Worm (Caenorhabditis elegans) whole organism, young adult: Measurements from ENCODE around the gene pqn-89.

Source experiments
- B0019.2 ChIP-seq: fragments of 200-800 bp; sonication (Bioruptor generic); conservative IDR thresholded peaks from 2 replicates; pipeline ENCODE4 v1.3.6; 2022; ENCODE audit warnings: missing genetic modification reagents, missing genetic modification characterization, missing compliant biosample characterization
- B0035.1 ChIP-seq: sonication (generic microtip); optimal IDR thresholded peaks from 2 replicates; lab custom pipeline; 2016; ENCODE audit warnings: missing genetic modification characterization, mild to moderate bottlenecking, missing compliant biosample characterization, missing genotype, missing genetic modification reagents
- C06A6.2 ChIP-seq: fragments of 200-800 bp; sonication (Bioruptor generic); conservative IDR thresholded peaks from 2 replicates; pipeline ENCODE4 v1.3.6; 2022; ENCODE audit warnings: missing genetic modification characterization, missing compliant biosample characterization
- C17E4.6 ChIP-seq: fragments of 200-800 bp; sonication (Bioruptor generic); IDR thresholded peaks from 2 replicates; pipeline ENCODE4 v1.3.6; 2022; ENCODE audit warnings: missing genetic modification reagents, missing genetic modification characterization, missing compliant biosample characterization
- F23B12.7 ChIP-seq: sonication (generic microtip); optimal IDR thresholded peaks from 2 replicates; lab custom pipeline; 2017; ENCODE audit warnings: missing genetic modification characterization, mild to moderate bottlenecking, missing compliant biosample characterization, antibody characterized with exemption, moderate library complexity; ENCODE audit not compliant: insufficient read depth
- F33H1.4 ChIP-seq: fragments of 200-800 bp; sonication (Bioruptor generic); IDR thresholded peaks from 2 replicates; pipeline ENCODE4 v1.3.6; 2022; ENCODE audit warnings: missing genetic modification reagents, missing genetic modification characterization, missing compliant biosample characterization
- F39B2.1 ChIP-seq: fragments of 200-800 bp; sonication (Bioruptor generic); IDR thresholded peaks from 2 replicates; pipeline ENCODE4 v1.3.6; 2022; ENCODE audit warnings: missing genetic modification reagents, missing genetic modification characterization, missing compliant biosample characterization
- Y53F4B.3 ChIP-seq: fragments of 200-800 bp; sonication (Bioruptor generic); IDR thresholded peaks from 2 replicates; pipeline ENCODE4 v1.3.6; 2022; ENCODE audit warnings: missing genetic modification reagents, missing genetic modification characterization, missing compliant biosample characterization
- Y56A3A.18 ChIP-seq: fragments of 200-800 bp; sonication (Bioruptor generic); IDR thresholded peaks from 2 replicates; pipeline ENCODE4 v1.3.6; 2022; ENCODE audit warnings: missing genetic modification reagents, missing genetic modification characterization, missing compliant biosample characterization
- Y67H2A.10 ChIP-seq: fragments of 200-800 bp; sonication (Bioruptor generic); conservative IDR thresholded peaks from 2 replicates; pipeline ENCODE4 v1.3.6; 2022; ENCODE audit warnings: missing genetic modification reagents, missing genetic modification characterization, missing compliant biosample characterization
- Y95B8A.8 ChIP-seq: fragments of 200-800 bp; sonication (Bioruptor generic); IDR thresholded peaks from 2 replicates; pipeline ENCODE4 v1.3.6; 2022; ENCODE audit warnings: missing genetic modification reagents, missing genetic modification characterization, missing compliant biosample characterization
- aptf-2 ChIP-seq: fragments of 200-800 bp; sonication (Bioruptor generic); conservative IDR thresholded peaks from 2 replicates; pipeline ENCODE4 v1.3.6; 2022; ENCODE audit warnings: missing genetic modification reagents, missing genetic modification characterization, missing compliant biosample characterization
- atf-7 ChIP-seq: sonication (generic microtip); optimal IDR thresholded peaks from 2 replicates; lab custom pipeline; 2017; ENCODE audit warnings: mild to moderate bottlenecking, missing genetic modification characterization, missing compliant biosample characterization
- athp-1 ChIP-seq: sonication (generic microtip); optimal IDR thresholded peaks from 2 replicates; lab custom pipeline; 2017; ENCODE audit warnings: mild to moderate bottlenecking, missing genetic modification characterization, missing compliant biosample characterization
- attf-5 ChIP-seq: fragments of 200-800 bp; sonication (Bioruptor generic); optimal IDR thresholded peaks from 2 replicates; lab custom pipeline; 2018; ENCODE audit warnings: mild to moderate bottlenecking, missing genetic modification characterization, missing compliant biosample characterization
- ccch-3 ChIP-seq: fragments of 200-800 bp; sonication (Bioruptor generic); optimal IDR thresholded peaks from 2 replicates; lab custom pipeline; 2018; ENCODE audit warnings: mild to moderate bottlenecking, missing genetic modification characterization, missing compliant biosample characterization
- cebp-1 ChIP-seq, 2 experiments: fragments of 200-800 bp in 1 of 2; sonication (Bioruptor generic) in 1 of 2; sonication (generic microtip) in 1 of 2; IDR thresholded peaks in 1 of 2; optimal IDR thresholded peaks in 1 of 2; 2 replicates each; pipeline versions ENCODE4 v1.3.6 to Lab custom; 2017 to 2022; ENCODE audit warnings: missing compliant biosample characterization in 2 of 2, missing genetic modification characterization in 2 of 2, mild to moderate bottlenecking in 1 of 2, missing genetic modification reagents in 1 of 2, moderate library complexity in 1 of 2
- cebp-2 ChIP-seq: fragments of 200-800 bp; sonication (Bioruptor generic); IDR thresholded peaks from 2 replicates; pipeline ENCODE4 v1.3.6; 2022; ENCODE audit warnings: missing genetic modification characterization, missing compliant biosample characterization
- ceh-40 ChIP-seq: fragments of 200-800 bp; sonication (Bioruptor generic); IDR thresholded peaks from 2 replicates; pipeline ENCODE4 v1.3.6; 2022; ENCODE audit warnings: missing genetic modification characterization, missing compliant biosample characterization
- ceh-79 ChIP-seq: sonication (generic microtip); optimal IDR thresholded peaks from 2 replicates; lab custom pipeline; 2017; ENCODE audit warnings: mild to moderate bottlenecking, missing genetic modification characterization, missing compliant biosample characterization
- dox-1 ChIP-seq: fragments of 200-800 bp; sonication (Bioruptor generic); IDR thresholded peaks from 2 replicates; pipeline ENCODE4 v1.3.6; 2022; ENCODE audit warnings: missing genetic modification reagents, missing genetic modification characterization, missing compliant biosample characterization
- efl-1 ChIP-seq: fragments of 150-350 bp; optimal IDR thresholded peaks from 2 replicates; lab custom pipeline; 2014; ENCODE audit warnings: missing biosample characterization, missing genetic modification reagents, missing genetic modification characterization
- hlh-12 ChIP-seq: sonication (generic microtip); optimal IDR thresholded peaks from 2 replicates; lab custom pipeline; 2016; ENCODE audit warnings: missing genetic modification characterization, missing compliant biosample characterization
- hrde-1 ChIP-seq: sonication (generic microtip); optimal IDR thresholded peaks from 2 replicates; lab custom pipeline; 2016; ENCODE audit warnings: missing genetic modification characterization, mild to moderate bottlenecking, missing compliant biosample characterization, moderate library complexity, missing genotype, missing genetic modification reagents, borderline replicate concordance
- hsf-1 ChIP-seq: fragments of 200-800 bp; sonication (Bioruptor generic); IDR thresholded peaks from 2 replicates; pipeline ENCODE4 v1.3.6; 2022; ENCODE audit warnings: missing genetic modification reagents, missing genetic modification characterization, missing compliant biosample characterization
- lag-1 ChIP-seq: fragments of 200-800 bp; sonication (Bioruptor generic); IDR thresholded peaks from 2 replicates; pipeline ENCODE4 v1.3.6; 2022; ENCODE audit warnings: missing genetic modification reagents, missing genetic modification characterization, missing compliant biosample characterization
- let-607 ChIP-seq, 2 experiments: fragments of 200-800 bp in 1 of 2; sonication (Bioruptor generic) in 1 of 2; sonication (generic microtip) in 1 of 2; optimal IDR thresholded peaks; 2 replicates each; lab custom pipeline; 2016 to 2018; ENCODE audit warnings: mild to moderate bottlenecking in 2 of 2, missing compliant biosample characterization in 2 of 2, missing genetic modification characterization in 2 of 2, moderate library complexity in 2 of 2, missing genotype in 1 of 2
- mcd-1 ChIP-seq: fragments of 200-800 bp; sonication (Bioruptor generic); IDR thresholded peaks from 2 replicates; pipeline ENCODE4 v1.3.6; 2022; ENCODE audit warnings: missing genetic modification reagents, missing genetic modification characterization, missing compliant biosample characterization
- mxl-1 ChIP-seq: sonication (generic microtip); optimal IDR thresholded peaks from 2 replicates; lab custom pipeline; 2016; ENCODE audit warnings: missing genetic modification characterization, missing compliant biosample characterization
- nfyb-1 ChIP-seq: fragments of 200-800 bp; sonication (Bioruptor generic); IDR thresholded peaks from 2 replicates; pipeline ENCODE4 v1.3.6; 2022; ENCODE audit warnings: missing genetic modification reagents, missing genetic modification characterization, missing compliant biosample characterization
- nhr-179 ChIP-seq: sonication (generic microtip); optimal IDR thresholded peaks from 2 replicates; lab custom pipeline; 2016; ENCODE audit warnings: mild to moderate bottlenecking, missing genetic modification characterization, missing compliant biosample characterization
- nhr-80 ChIP-seq: sonication (generic microtip); optimal IDR thresholded peaks from 2 replicates; lab custom pipeline; 2016; ENCODE audit warnings: missing genetic modification characterization, missing compliant biosample characterization
- repo-1 ChIP-seq: sonication (generic microtip); optimal IDR thresholded peaks from 2 replicates; lab custom pipeline; 2017; ENCODE audit warnings: mild to moderate bottlenecking, missing genetic modification characterization, missing compliant biosample characterization
- snpc-1.1 ChIP-seq: sonication (generic microtip); optimal IDR thresholded peaks from 2 replicates; lab custom pipeline; 2017; ENCODE audit warnings: missing genetic modification characterization, mild to moderate bottlenecking, missing compliant biosample characterization, antibody characterized with exemption, moderate library complexity, missing genotype, missing genetic modification reagents; ENCODE audit not compliant: insufficient read depth
- snpc-4 ChIP-seq, 5 experiments: fragments of 150-350 bp in 1 of 5; sonication (generic microtip) in 4 of 5; optimal IDR thresholded peaks; 2 replicates each; lab custom pipeline; 2014 to 2018; ENCODE audit warnings: missing genetic modification characterization in 5 of 5, missing biosample characterization in 3 of 5, antibody characterized with exemption in 2 of 5, mild to moderate bottlenecking in 2 of 5, missing compliant biosample characterization in 2 of 5, missing genotype in 2 of 5, moderate library complexity in 2 of 5, missing genetic modification reagents in 1 of 5
- sptf-2 ChIP-seq: fragments of 200-800 bp; sonication (Bioruptor generic); optimal IDR thresholded peaks from 2 replicates; lab custom pipeline; 2018; ENCODE audit warnings: mild to moderate bottlenecking, missing genetic modification characterization, missing compliant biosample characterization
- tlf-1 ChIP-seq: fragments of 200-800 bp; sonication (Bioruptor generic); optimal IDR thresholded peaks from 2 replicates; lab custom pipeline; 2018; ENCODE audit warnings: mild to moderate bottlenecking, missing genetic modification characterization, missing compliant biosample characterization
- unc-130 ChIP-seq: sonication (generic microtip); optimal IDR thresholded peaks from 2 replicates; lab custom pipeline; 2016; ENCODE audit warnings: missing genetic modification reagents, missing genetic modification characterization, missing compliant biosample characterization

Gene pqn-89

ce11 chrIV:6517859-6518258, 11.3 kb downstream of the pqn-89 start, which contains the start of gene C01G5.7:
C01G5.7 (plus strand) TSS chrIV:6518159.
- no peak for TF ChIP-seq cebp-1 (GFP tag; IDR thresholded peaks at IDR 0.05; lab: Robert Waterston, UW)
- TF ChIP-seq cebp-1 (tag; optimal IDR thresholded peaks at IDR 0.05; lab: Kevin White, UChicago) = no peak
- TF ChIP-seq F33H1.4 = no peak
- no peak for TF ChIP-seq hlh-12 (tag; lab: Kevin White, UChicago)
- no peak for TF ChIP-seq snpc-1.1 (tag; lab: Kevin White, UChicago)
- TF ChIP-seq unc-130 (GFP tag; lab: Kevin White, UChicago) = no peak
- TF ChIP-seq mxl-1 (tag; lab: Kevin White, UChicago) = no peak
- TF ChIP-seq ceh-40 (GFP tag; lab: Robert Waterston, UW) = no peak
- TF ChIP-seq F23B12.7 (tag; lab: Kevin White, UChicago) = no peak
- no peak for TF ChIP-seq B0019.2 (GFP tag; lab: Robert Waterston, UW)
- no peak for TF ChIP-seq aptf-2
- TF ChIP-seq ccch-3 = no peak
- no peak for TF ChIP-seq F39B2.1 (GFP tag; lab: Robert Waterston, UW)
- TF ChIP-seq sptf-2 (GFP tag; lab: Kevin White, UChicago) = no peak
- TF ChIP-seq Y67H2A.10 (GFP tag; lab: Robert Waterston, UW) = no peak

ce11 chrIV:6519593-6519992, 13.1 kb downstream of the pqn-89 start, which contains the start of gene C01G5.9:
C01G5.9 (plus strand) TSS chrIV:6519893.
- no peak for TF ChIP-seq let-607 (tag; optimal IDR thresholded peaks at IDR 0.05; lab: Kevin White, UChicago)

DNA sequence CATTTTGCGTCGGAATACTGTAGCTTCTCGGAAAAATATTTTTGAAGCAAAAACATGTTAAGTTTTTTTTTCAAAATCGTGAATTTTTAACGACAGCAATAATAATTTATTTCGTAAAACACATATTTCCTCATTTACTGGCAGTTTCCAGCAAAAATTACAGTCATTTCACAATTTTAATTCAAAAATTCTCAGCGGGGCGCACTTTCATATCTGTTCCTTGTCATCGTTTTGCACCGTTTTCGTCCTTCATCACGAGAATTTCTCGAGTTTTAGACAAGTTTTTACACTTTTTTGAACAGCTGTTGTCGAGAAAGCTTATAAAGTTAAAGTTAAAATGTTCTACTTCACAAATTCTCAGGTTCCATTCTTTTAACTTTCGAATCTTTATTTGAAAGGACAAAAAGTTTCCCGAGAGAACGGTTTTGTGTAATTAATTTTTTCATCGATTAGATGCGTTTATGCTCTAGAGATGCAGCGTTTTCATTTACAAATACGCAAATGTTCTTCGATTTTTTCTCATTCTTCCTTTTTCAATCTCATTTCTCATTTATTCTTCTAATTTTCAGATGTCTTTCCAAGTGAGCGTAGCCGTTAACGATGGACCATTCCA, 15.9 kb downstream of the pqn-89 start, which contains the start of gene ddi-1:
Gene ddi-1, plus strand, starts transcription at position 563 of the 613 bp plus-strand sequence.
- TF ChIP-seq tlf-1 (GFP tag; lab: Kevin White, UChicago) = no peak
- TF ChIP-seq nhr-80 (tag; lab: Kevin White, UChicago) = peak; percentile 1
- TF ChIP-seq attf-5 (GFP tag; lab: Kevin White, UChicago) = peak; percentile 36
- no peak for TF ChIP-seq cebp-1 (GFP tag; IDR thresholded peaks at IDR 0.05; lab: Robert Waterston, UW)
- peak; percentile 78 for TF ChIP-seq cebp-1 (tag; optimal IDR thresholded peaks at IDR 0.05; lab: Kevin White, UChicago)
- no peak for TF ChIP-seq cebp-2 (GFP tag; lab: Robert Waterston, UW)
- no peak for TF ChIP-seq snpc-4 (GFP tag; optimal IDR thresholded peaks at IDR 0.05; lab: Kevin White, UChicago)
- TF ChIP-seq snpc-4 (tag; optimal IDR thresholded peaks at IDR 0.05; lab: Kevin White, UChicago) = peak in 1 of 4 experiments; percentile 6
- no peak for TF ChIP-seq Y53F4B.3 (GFP tag; lab: Robert Waterston, UW)
- TF ChIP-seq nhr-179 (tag; lab: Kevin White, UChicago) = no peak

DNA sequence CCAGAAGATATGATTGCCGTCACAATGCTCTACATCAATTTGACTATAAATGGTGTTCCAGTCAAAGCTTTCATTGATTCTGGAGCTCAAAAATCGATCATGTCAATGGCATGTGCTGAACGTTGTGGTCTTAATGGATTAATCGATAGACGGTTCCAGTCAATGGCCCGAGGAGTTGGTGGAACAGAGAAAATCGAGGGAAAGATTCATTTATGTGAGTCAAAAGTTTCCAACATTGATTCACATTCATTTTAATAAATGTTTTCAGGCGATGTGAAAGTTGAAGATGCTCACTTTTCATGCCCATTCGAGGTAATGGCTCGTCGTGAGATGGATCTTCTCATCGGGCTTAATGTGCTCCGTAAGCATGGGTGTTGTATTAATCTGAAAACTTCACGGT, 17.2 kb downstream of the pqn-89 start:
- no peak for TF ChIP-seq C17E4.6 (GFP tag; lab: Robert Waterston, UW)
- no peak for TF ChIP-seq athp-1
- TF ChIP-seq hsf-1 (GFP tag; lab: Robert Waterston, UW) = no peak
- TF ChIP-seq hrde-1 (tag; lab: Kevin White, UChicago) = no peak
- no peak for TF ChIP-seq C06A6.2 (GFP tag; lab: Robert Waterston, UW)

ce11 chrIV:6524531-6524930, 18.0 kb downstream of the pqn-89 start, which contains the start of gene C01G5.5:
C01G5.5 (plus strand) TSS chrIV:6524610.
- TF ChIP-seq nfyb-1 (GFP tag; lab: Robert Waterston, UW) (peak; percentile 50; the same call in 1 of the 2 replicates), B0035.1 (no peak), C06A6.2 (GFP tag; lab: Robert Waterston, UW) (no peak), Y95B8A.8 (GFP tag; lab: Robert Waterston, UW) (0 out of 2 replicates have a peak, but pooled peaks have one; percentile 8), mcd-1 (GFP tag; lab: Robert Waterston, UW) (no peak), Y56A3A.18 (0 out of 2 replicates have a peak, but pooled peaks have one; percentile 36), ceh-79 (tag; lab: Kevin White, UChicago) (peak; percentile 34), atf-7 (peak; percentile 7), repo-1 (peak; percentile 10), hlh-12 (tag; lab: Kevin White, UChicago) (no peak), lag-1 (GFP tag; lab: Robert Waterston, UW) (no peak), cebp-1 (GFP tag; IDR thresholded peaks at IDR 0.05; lab: Robert Waterston, UW) (no peak), cebp-1 (tag; optimal IDR thresholded peaks at IDR 0.05; lab: Kevin White, UChicago) (peak; percentile 36), dox-1 (GFP tag; lab: Robert Waterston, UW) (no peak), snpc-1.1 (tag; lab: Kevin White, UChicago) (no peak), efl-1 (GFP tag; lab: Kevin White, UChicago) (no peak)
